Fruit fly (Drosophila melanogaster): ENCODE measurements around the gene CG3191.
A peak's percentile ranks its signal among the peaks of the same experiment; 100 is the strongest.

CG3191 gene

dm6 chrX:2219899-2220298, 31.9 kb downstream of the CG3191 start:
- TF ChIP-seq CG5204 (GFP tag; optimal IDR thresholded peaks at IDR 0.05) = no peak
- TF ChIP-seq Crg-1 (GFP tag; optimal IDR thresholded peaks at IDR 0.05) = no peak
- TF ChIP-seq CG33017 (tag; optimal IDR thresholded peaks at IDR 0.05) = no peak
- TF ChIP-seq CG11617 (GFP tag; optimal IDR thresholded peaks at IDR 0.05) = no peak
- no peak for TF ChIP-seq tj (GFP tag; optimal IDR thresholded peaks at IDR 0.05)
- no peak for TF ChIP-seq CG12768 (GFP tag; optimal IDR thresholded peaks at IDR 0.05)
- no peak for TF ChIP-seq toe (GFP tag; optimal IDR thresholded peaks at IDR 0.05)
- TF ChIP-seq Hr96 (GFP tag; optimal IDR thresholded peaks at IDR 0.05) = no peak
- TF ChIP-seq CG7101 (tag; optimal IDR thresholded peaks at IDR 0.05) = no peak
- TF ChIP-seq cnc (optimal IDR thresholded peaks at IDR 0.05) = no peak
- no peak for TF ChIP-seq CG1620 (GFP tag; optimal IDR thresholded peaks at IDR 0.05)
- TF ChIP-seq pad (GFP tag; optimal IDR thresholded peaks at IDR 0.05) = no peak
- TF ChIP-seq kay (GFP tag; ENCODE audit: borderline replicate concordance) = no peak

DNA sequence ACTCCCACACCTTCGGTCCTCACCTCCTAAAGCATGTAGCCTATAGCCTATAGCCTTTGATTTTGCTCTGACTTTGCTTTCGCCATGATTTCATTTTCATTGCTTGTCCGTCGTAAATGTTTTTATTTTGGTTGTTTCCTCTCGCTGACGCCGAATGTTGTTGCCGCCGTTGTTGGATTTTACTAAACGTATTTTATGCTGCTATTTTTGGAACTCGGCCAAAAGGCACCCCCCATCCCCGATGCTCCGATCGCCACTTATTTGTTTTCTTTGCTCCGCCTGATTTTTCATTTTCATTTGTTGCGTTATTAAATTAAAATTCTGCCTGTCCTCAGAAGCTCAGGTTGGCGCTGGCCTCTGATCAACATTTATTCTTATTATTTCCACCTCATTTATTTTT, 32.5 kb downstream of the CG3191 start:
- TF ChIP-seq ovo (GFP tag; optimal IDR thresholded peaks at IDR 0.05) = no peak
- no peak for TF ChIP-seq CG1620 (GFP tag; optimal IDR thresholded peaks at IDR 0.05)
- TF ChIP-seq kay (GFP tag; ENCODE audit: borderline replicate concordance) = no peak
- TF ChIP-seq CG33017 (tag; optimal IDR thresholded peaks at IDR 0.05) = no peak
- no peak for TF ChIP-seq cnc (optimal IDR thresholded peaks at IDR 0.05)
- TF ChIP-seq CG7101 (tag; optimal IDR thresholded peaks at IDR 0.05) = no peak
- TF ChIP-seq CG12768 (GFP tag; optimal IDR thresholded peaks at IDR 0.05) = no peak
- TF ChIP-seq Crg-1 (GFP tag; optimal IDR thresholded peaks at IDR 0.05) = no peak
- TF ChIP-seq tj (GFP tag; optimal IDR thresholded peaks at IDR 0.05) = no peak
- no peak for TF ChIP-seq toe (GFP tag; optimal IDR thresholded peaks at IDR 0.05)
- TF ChIP-seq cic (GFP tag; optimal IDR thresholded peaks at IDR 0.05) = no peak

DNA sequence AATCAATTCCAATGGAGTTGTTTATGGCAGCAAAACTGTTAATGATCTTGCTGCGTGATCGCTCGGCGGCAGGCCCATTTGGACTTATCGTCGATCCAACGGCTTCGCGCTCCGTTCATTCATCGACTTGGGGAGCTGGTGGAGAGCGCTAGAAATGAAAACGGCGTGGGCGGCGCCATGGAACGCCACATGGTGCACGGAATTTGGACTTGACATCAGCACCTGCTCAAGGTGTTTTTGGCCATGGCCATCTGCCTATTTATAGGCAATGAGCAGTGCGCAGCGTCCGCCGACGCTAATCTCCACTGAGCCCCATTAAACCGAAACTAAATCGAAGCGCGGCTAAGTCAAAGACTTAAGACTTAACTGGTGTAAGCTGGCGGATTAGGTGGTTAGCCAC, 33.3 kb downstream of the CG3191 start:
- TF ChIP-seq bab1 (GFP tag; optimal IDR thresholded peaks at IDR 0.05) (no peak), Hr96 (GFP tag; optimal IDR thresholded peaks at IDR 0.05) (no peak), CG33017 (tag; optimal IDR thresholded peaks at IDR 0.05) (no peak), CG7101 (tag; optimal IDR thresholded peaks at IDR 0.05) (no peak), CG1620 (GFP tag; optimal IDR thresholded peaks at IDR 0.05) (no peak), CG11617 (GFP tag; optimal IDR thresholded peaks at IDR 0.05) (no peak), Clk (GFP tag; optimal IDR thresholded peaks at IDR 0.05) (no peak)

- TF ChIP-seq CG33017 (tag; optimal IDR thresholded peaks at IDR 0.05) (no peak), CG1620 (GFP tag; optimal IDR thresholded peaks at IDR 0.05) (no peak), CG11617 (GFP tag; optimal IDR thresholded peaks at IDR 0.05) (no peak), CG7101 (tag; optimal IDR thresholded peaks at IDR 0.05) (no peak), bab1 (GFP tag; optimal IDR thresholded peaks at IDR 0.05) (peak; percentile 31), kay (GFP tag; ENCODE audit: borderline replicate concordance) (peak; percentile 45)
Observed at dm6 chrX:2213759-2214406, 37.9 kb downstream of the CG3191 start, which contains the start of gene SmydA-8. Gene SmydA-8 (minus strand): TSS chrX:2213809.

DNA sequence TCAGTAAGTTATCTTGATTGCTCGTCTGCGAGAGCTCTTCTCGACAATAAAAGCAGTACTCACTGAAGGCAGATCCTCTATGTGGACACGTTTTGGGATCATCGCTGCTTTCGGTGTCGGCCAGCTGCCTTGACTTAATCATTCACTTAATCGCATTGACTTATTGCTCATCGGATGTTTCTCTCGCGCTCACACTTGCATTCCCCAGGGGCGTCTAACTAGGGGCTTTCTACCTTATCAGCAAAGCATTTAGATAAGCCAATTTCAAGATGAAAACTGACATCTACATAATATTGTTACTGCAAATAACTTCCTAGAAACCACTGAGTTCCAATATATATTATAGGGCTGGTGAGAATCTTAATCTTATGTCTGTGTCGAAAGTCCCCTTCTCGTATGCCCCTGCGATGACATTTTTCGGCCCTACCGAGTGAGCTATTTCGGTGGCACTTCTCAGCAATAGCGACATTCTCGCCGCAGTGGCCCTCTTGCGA, 39.4 kb downstream of the CG3191 start:
- no peak for TF ChIP-seq CG5204 (GFP tag; optimal IDR thresholded peaks at IDR 0.05)
- no peak for TF ChIP-seq CG7045 (GFP tag; optimal IDR thresholded peaks at IDR 0.05)
- TF ChIP-seq toe (GFP tag; optimal IDR thresholded peaks at IDR 0.05) = no peak
- TF ChIP-seq cnc (optimal IDR thresholded peaks at IDR 0.05) = no peak
- no peak for TF ChIP-seq tj (GFP tag; optimal IDR thresholded peaks at IDR 0.05)
- no peak for TF ChIP-seq CG12768 (GFP tag; optimal IDR thresholded peaks at IDR 0.05)
- TF ChIP-seq CG11617 (GFP tag; optimal IDR thresholded peaks at IDR 0.05) = no peak
- peak; percentile 17 for TF ChIP-seq Hr96 (GFP tag; optimal IDR thresholded peaks at IDR 0.05)
- TF ChIP-seq CG14711 (tag; optimal IDR thresholded peaks at IDR 0.05) = peak; percentile 12

dm6 chrX:2208641-2209241, 43.1 kb downstream of the CG3191 start:
- no peak for TF ChIP-seq pad (GFP tag; optimal IDR thresholded peaks at IDR 0.05)
- TF ChIP-seq CG7101 (tag; optimal IDR thresholded peaks at IDR 0.05) = no peak
- no peak for TF ChIP-seq CG14711 (tag; optimal IDR thresholded peaks at IDR 0.05)
- TF ChIP-seq kay (GFP tag; ENCODE audit: borderline replicate concordance) = no peak
- no peak for TF ChIP-seq cnc (optimal IDR thresholded peaks at IDR 0.05)
- no peak for TF ChIP-seq CG33017 (tag; optimal IDR thresholded peaks at IDR 0.05)
- TF ChIP-seq ovo (GFP tag; optimal IDR thresholded peaks at IDR 0.05) = no peak
- no peak for TF ChIP-seq Crg-1 (GFP tag; optimal IDR thresholded peaks at IDR 0.05)
- no peak for TF ChIP-seq bab1 (GFP tag; optimal IDR thresholded peaks at IDR 0.05)
- TF ChIP-seq CG7045 (GFP tag; optimal IDR thresholded peaks at IDR 0.05) = no peak

DNA sequence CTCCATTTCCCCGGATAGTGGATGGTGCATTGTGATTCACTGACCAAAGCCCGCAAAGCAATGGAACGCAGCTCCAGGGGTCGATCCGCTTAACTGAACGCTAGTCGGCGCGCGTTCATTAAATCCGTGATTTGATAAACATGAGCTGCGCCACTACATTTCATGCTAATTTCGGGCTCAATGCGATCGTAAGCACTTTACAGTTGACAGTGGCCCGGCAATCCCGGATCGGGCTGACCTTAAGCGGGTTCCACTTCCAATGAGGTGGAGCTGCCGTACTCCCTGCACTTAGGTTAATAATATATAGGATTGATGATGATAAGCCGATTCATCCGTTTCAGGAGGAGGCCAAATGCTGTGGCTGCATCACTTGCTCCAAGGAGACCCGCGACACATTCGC, 48.0 kb downstream of the CG3191 start, which contains the start of gene FarO:
Gene FarO, minus strand, starts transcription at position 101 of the 400 bp plus-strand sequence.
- TF ChIP-seq CG33017 (tag; optimal IDR thresholded peaks at IDR 0.05) (no peak), Mnt (GFP tag; optimal IDR thresholded peaks at IDR 0.05) (no peak), pad (GFP tag; optimal IDR thresholded peaks at IDR 0.05) (no peak), CG1620 (GFP tag; optimal IDR thresholded peaks at IDR 0.05) (no peak), Clk (GFP tag; optimal IDR thresholded peaks at IDR 0.05) (no peak), Hr96 (GFP tag; optimal IDR thresholded peaks at IDR 0.05) (no peak), CG11617 (GFP tag; optimal IDR thresholded peaks at IDR 0.05) (no peak), CG5204 (GFP tag; optimal IDR thresholded peaks at IDR 0.05) (no peak), tj (GFP tag; optimal IDR thresholded peaks at IDR 0.05) (no peak), CG7045 (GFP tag; optimal IDR thresholded peaks at IDR 0.05) (no peak), toe (GFP tag; optimal IDR thresholded peaks at IDR 0.05) (no peak), CG14711 (tag; optimal IDR thresholded peaks at IDR 0.05) (no peak), kay (GFP tag; ENCODE audit: borderline replicate concordance) (no peak), bab1 (GFP tag; optimal IDR thresholded peaks at IDR 0.05) (no peak), cnc (optimal IDR thresholded peaks at IDR 0.05) (no peak), CG7101 (tag; optimal IDR thresholded peaks at IDR 0.05) (no peak), Crg-1 (GFP tag; optimal IDR thresholded peaks at IDR 0.05) (no peak)
